Worm (Caenorhabditis elegans) whole organism, L4/young adult: ENCODE data around the gene C37H5.5.

ENCODE experiments used
- W03F9.2 ChIP-seq: fragments of 150-350 bp; optimal IDR thresholded peaks from 2 replicates; lab custom pipeline; 2014; ENCODE audit warnings: missing biosample characterization, missing genetic modification characterization
- dao-5 ChIP-seq: sonication (generic microtip); optimal IDR thresholded peaks from 2 replicates; lab custom pipeline; 2016; ENCODE audit warnings: missing genotype, missing genetic modification characterization, moderate library complexity, missing compliant biosample characterization
- him-1 ChIP-seq: sonication (generic microtip); optimal IDR thresholded peaks from 2 replicates; lab custom pipeline; 2016; ENCODE audit warnings: missing genotype, missing genetic modification reagents, missing genetic modification characterization, missing compliant biosample characterization

- TF ChIP-seq W03F9.2 (no peak), him-1 (no peak), dao-5 (tag; lab: Kevin White, UChicago) (no peak)
Measured at ce11 chrV:4818563-4818962, 8.6 kb upstream of the C37H5.5 start, which contains the start of gene ccep-97.
